In the genomic region with DNA sequence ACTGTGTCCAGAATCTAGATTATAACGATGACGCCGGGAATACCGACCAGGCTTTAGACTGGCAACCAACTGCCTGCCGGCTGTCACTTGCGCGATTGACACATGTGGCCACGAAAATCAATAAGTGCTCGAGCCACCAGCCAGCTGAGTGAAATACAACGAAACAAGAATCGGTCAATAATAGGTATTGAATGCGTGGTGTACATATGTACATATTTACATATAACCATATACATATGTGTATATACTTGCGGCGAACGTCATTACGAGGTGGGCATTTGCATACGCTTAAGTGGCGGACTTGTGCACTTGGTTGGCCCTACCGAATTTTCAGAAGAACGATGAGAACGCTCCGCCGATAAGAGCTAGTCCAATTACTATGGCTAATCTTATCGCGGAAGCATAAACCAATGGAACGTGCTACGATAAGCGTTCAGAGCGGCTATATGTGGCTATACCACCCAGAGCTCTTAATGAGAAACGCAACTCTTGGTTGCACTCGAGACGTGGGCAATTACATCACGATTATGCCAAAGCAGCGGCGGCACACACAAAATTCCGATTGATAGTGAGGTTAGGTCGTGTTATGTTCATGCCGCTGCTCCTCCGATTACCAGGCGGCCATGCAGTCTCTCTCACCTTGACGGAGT, we compare ENCODE assay signal across 1 fruit fly cellular context.
TF ChIP-seq lines count a peak whose summit lies in the region.

No protein-coding gene starts in this region.

TF ChIP-seq in whole organism, embryonic, 481 proteins besides CTCF, POLR2A, EP300 and RAD21 (continued from another document and continues in another):
- TF ChIP-seq CG31365 (tag; optimal IDR thresholded peaks at IDR 0.05; lab: Kevin White, UChicago) (no peak), CG17328 (GFP tag; IDR thresholded peaks at IDR 0.05; lab: Robert Waterston, UW) (no peak), gt (GFP tag; IDR thresholded peaks at IDR 0.05; lab: Robert Waterston, UW) (no peak), abd-A (tag; optimal IDR thresholded peaks at IDR 0.05; lab: Kevin White, UChicago) (no peak), CG7271 (tag; optimal IDR thresholded peaks at IDR 0.05; lab: Kevin White, UChicago) (no peak), CG34376 (GFP tag; optimal IDR thresholded peaks at IDR 0.05; lab: Kevin White, UChicago) (peak; percentile 36), z (GFP tag; IDR thresholded peaks at IDR 0.05; lab: Robert Waterston, UW) (no peak), CG1792 (GFP tag; optimal IDR thresholded peaks at IDR 0.05; lab: Kevin White, UChicago) (no peak), CG5245 (GFP tag; optimal IDR thresholded peaks at IDR 0.05; lab: Kevin White, UChicago) (no peak), crol (GFP tag; IDR thresholded peaks at IDR 0.05; lab: Robert Waterston, UW) (no peak), Tbp (GFP tag; optimal IDR thresholded peaks at IDR 0.05; lab: Kevin White, UChicago) (no peak), CG18011 (GFP tag; optimal IDR thresholded peaks at IDR 0.05; lab: Kevin White, UChicago) (no peak), CG2889 (GFP tag; IDR thresholded peaks at IDR 0.05; lab: Robert Waterston, UW) (no peak), CG17568 (GFP tag; optimal IDR thresholded peaks at IDR 0.05; lab: Kevin White, UChicago) (no peak), inv (GFP tag; IDR thresholded peaks at IDR 0.05; lab: Robert Waterston, UW; ENCODE audit: partially characterized antibody) (no peak), CG17829 (tag; optimal IDR thresholded peaks at IDR 0.05; lab: Kevin White, UChicago) (no peak), Atf6 (GFP tag; IDR thresholded peaks at IDR 0.05; lab: Robert Waterston, UW) (no peak), sqz (GFP tag; optimal IDR thresholded peaks at IDR 0.05; lab: Kevin White, UChicago) (no peak), H15 (GFP tag; IDR thresholded peaks at IDR 0.05; lab: Robert Waterston, UW) (no peak), CG15514 (GFP tag; optimal IDR thresholded peaks at IDR 0.05; lab: Kevin White, UChicago) (no peak), Bgb (GFP tag; IDR thresholded peaks at IDR 0.05; lab: Robert Waterston, UW; ENCODE audit: partially characterized antibody) (no peak), CG12942 (GFP tag; optimal IDR thresholded peaks at IDR 0.05; lab: Kevin White, UChicago) (no peak), lbe (GFP tag; optimal IDR thresholded peaks at IDR 0.05; lab: Kevin White, UChicago) (no peak), ewg (GFP tag; optimal IDR thresholded peaks at IDR 0.05; lab: Kevin White, UChicago) (no peak), her (GFP tag; optimal IDR thresholded peaks at IDR 0.05; lab: Kevin White, UChicago) (no peak), PHDP (tag; optimal IDR thresholded peaks at IDR 0.05; lab: Kevin White, UChicago) (peak; percentile 41), tup (GFP tag; optimal IDR thresholded peaks at IDR 0.05; lab: Kevin White, UChicago) (no peak), Med (GFP tag; lab: Kevin White, UChicago) (peak; percentile 36), ham (GFP tag; IDR thresholded peaks at IDR 0.05; lab: Robert Waterston, UW) (no peak), ap (GFP tag; IDR thresholded peaks at IDR 0.05; lab: Robert Waterston, UW) (no peak), CG2875 (GFP tag; optimal IDR thresholded peaks at IDR 0.05; lab: Kevin White, UChicago) (peak; percentile 24), Side (GFP tag; optimal IDR thresholded peaks at IDR 0.05; lab: Kevin White, UChicago) (no peak), CG6765 (GFP tag; optimal IDR thresholded peaks at IDR 0.05; lab: Kevin White, UChicago) (no peak), ken (GFP tag; IDR thresholded peaks at IDR 0.05; lab: Robert Waterston, UW) (no peak), HLHmδ (GFP tag; optimal IDR thresholded peaks at IDR 0.05; lab: Kevin White, UChicago) (peak; percentile 55), emc (GFP tag; optimal IDR thresholded peaks at IDR 0.05; lab: Kevin White, UChicago) (no peak), CG30431 (GFP tag; optimal IDR thresholded peaks at IDR 0.05; lab: Kevin White, UChicago) (no peak), Dip2 (GFP tag; IDR thresholded peaks at IDR 0.05; lab: Robert Waterston, UW) (no peak), ttk (GFP tag; IDR thresholded peaks at IDR 0.05; lab: Robert Waterston, UW) (no peak), zen (tag; optimal IDR thresholded peaks at IDR 0.05; lab: Kevin White, UChicago) (no peak), gcm2 (GFP tag; optimal IDR thresholded peaks at IDR 0.05; lab: Kevin White, UChicago) (no peak), org-1 (GFP tag; optimal IDR thresholded peaks at IDR 0.05; lab: Kevin White, UChicago) (no peak), chif (GFP tag; optimal IDR thresholded peaks at IDR 0.05; lab: Kevin White, UChicago) (no peak), slp2 (GFP tag; optimal IDR thresholded peaks at IDR 0.05; lab: Kevin White, UChicago) (no peak), Hr51 (GFP tag; optimal IDR thresholded peaks at IDR 0.05; lab: Kevin White, UChicago) (no peak), hbn (GFP tag; IDR thresholded peaks at IDR 0.05; lab: Robert Waterston, UW; ENCODE audit: partially characterized antibody) (no peak), zf30C (GFP tag; optimal IDR thresholded peaks at IDR 0.05; lab: Kevin White, UChicago) (no peak), CG11504 (tag; optimal IDR thresholded peaks at IDR 0.05; lab: Kevin White, UChicago) (no peak), unpg (GFP tag; optimal IDR thresholded peaks at IDR 0.05; lab: Kevin White, UChicago) (peak; percentile 8), eve (GFP tag; optimal IDR thresholded peaks at IDR 0.05; lab: Kevin White, UChicago) (no peak), mam (GFP tag; optimal IDR thresholded peaks at IDR 0.05; lab: Kevin White, UChicago) (no peak), Taf1 (GFP tag; IDR thresholded peaks at IDR 0.05; lab: Robert Waterston, UW) (no peak), CrebB (tag; optimal IDR thresholded peaks at IDR 0.05; lab: Kevin White, UChicago) (no peak), CG15479 (GFP tag; optimal IDR thresholded peaks at IDR 0.05; lab: Kevin White, UChicago) (peak; percentile 55), bbx (GFP tag; IDR thresholded peaks at IDR 0.05; lab: Robert Waterston, UW; ENCODE audit: partially characterized antibody) (no peak), CG32772 (GFP tag; IDR thresholded peaks at IDR 0.05; lab: Robert Waterston, UW) (no peak), CG10959 (GFP tag; IDR thresholded peaks at IDR 0.05; lab: Robert Waterston, UW) (no peak), pum (GFP tag; optimal IDR thresholded peaks at IDR 0.05; lab: Kevin White, UChicago) (no peak), chm (GFP tag; IDR thresholded peaks at IDR 0.05; lab: Robert Waterston, UW) (no peak), Gug (GFP tag; IDR thresholded peaks at IDR 0.05; lab: Robert Waterston, UW) (no peak), CG10209 (GFP tag; optimal IDR thresholded peaks at IDR 0.05; lab: Kevin White, UChicago) (peak; percentile 5), CG11398 (GFP tag; optimal IDR thresholded peaks at IDR 0.05; lab: Kevin White, UChicago) (no peak), nau (GFP tag; optimal IDR thresholded peaks at IDR 0.05; lab: Kevin White, UChicago) (no peak), CG4730 (GFP tag; IDR thresholded peaks at IDR 0.05; lab: Robert Waterston, UW) (no peak), Dp (GFP tag; optimal IDR thresholded peaks at IDR 0.05; lab: Kevin White, UChicago) (no peak), Hmx (GFP tag; optimal IDR thresholded peaks at IDR 0.05; lab: Kevin White, UChicago) (no peak), scrt (GFP tag; optimal IDR thresholded peaks at IDR 0.05; lab: Kevin White, UChicago) (no peak), gce (GFP tag; IDR thresholded peaks at IDR 0.05; lab: Robert Waterston, UW) (no peak), Meics (GFP tag; optimal IDR thresholded peaks at IDR 0.05; lab: Kevin White, UChicago) (no peak), pzg (GFP tag; optimal IDR thresholded peaks at IDR 0.05; lab: Kevin White, UChicago) (no peak), TFAM (GFP tag; optimal IDR thresholded peaks at IDR 0.05; lab: Kevin White, UChicago) (no peak), CG30403 (GFP tag; optimal IDR thresholded peaks at IDR 0.05; lab: Kevin White, UChicago) (no peak), Camta (GFP tag; optimal IDR thresholded peaks at IDR 0.05; lab: Kevin White, UChicago) (no peak), Ets65A (GFP tag; lab: Kevin White, UChicago) (no peak), CG4360 (GFP tag; IDR thresholded peaks at IDR 0.05; lab: Robert Waterston, UW) (peak; percentile 31; the same call in 1 of the 2 replicates), ATbp (GFP tag; optimal IDR thresholded peaks at IDR 0.05; lab: Kevin White, UChicago) (peak; percentile 71), Ravus (GFP tag; IDR thresholded peaks at IDR 0.05; lab: Robert Waterston, UW) (no peak), CG14014 (GFP tag; IDR thresholded peaks at IDR 0.05; lab: Robert Waterston, UW) (no peak; the same call in 1 of the 2 replicates), HHEX (GFP tag; optimal IDR thresholded peaks at IDR 0.05; lab: Kevin White, UChicago) (peak; percentile 38), ci (GFP tag; IDR thresholded peaks at IDR 0.05; lab: Robert Waterston, UW) (0 out of 3 replicates have a peak, but pooled peaks have one; percentile 49), CG9797 (GFP tag; optimal IDR thresholded peaks at IDR 0.05; lab: Kevin White, UChicago) (no peak), ac (GFP tag; optimal IDR thresholded peaks at IDR 0.05; lab: Kevin White, UChicago) (no peak), ro (GFP tag; IDR thresholded peaks at IDR 0.05; lab: Robert Waterston, UW) (no peak), YL-1 (GFP tag; optimal IDR thresholded peaks at IDR 0.05; lab: Kevin White, UChicago) (peak; percentile 24), CG9215 (GFP tag; IDR thresholded peaks at IDR 0.05; lab: Robert Waterston, UW) (no peak), Doc3 (GFP tag; IDR thresholded peaks at IDR 0.05; lab: Robert Waterston, UW; ENCODE audit: partially characterized antibody) (no peak), CG31441 (GFP tag; IDR thresholded peaks at IDR 0.05; lab: Robert Waterston, UW) (0 out of 2 replicates have a peak, but pooled peaks have one; percentile 12), CG3407 (GFP tag; optimal IDR thresholded peaks at IDR 0.05; lab: Kevin White, UChicago) (no peak), wor (GFP tag; IDR thresholded peaks at IDR 0.05; lab: Robert Waterston, UW) (no peak), CG13424 (tag; optimal IDR thresholded peaks at IDR 0.05; lab: Kevin White, UChicago) (peak; percentile 2), CG10267 (tag; optimal IDR thresholded peaks at IDR 0.05; lab: Kevin White, UChicago) (no peak), esg (GFP tag; conservative IDR thresholded peaks at IDR 0.05; lab: Robert Waterston, UW) (no peak), CG42726 (GFP tag; IDR thresholded peaks at IDR 0.05; lab: Robert Waterston, UW; ENCODE audit: partially characterized antibody) (no peak), Doc2 (GFP tag; IDR thresholded peaks at IDR 0.05; lab: Robert Waterston, UW) (no peak), Mes4 (GFP tag; optimal IDR thresholded peaks at IDR 0.05; lab: Kevin White, UChicago) (no peak), Sry-β (GFP tag; optimal IDR thresholded peaks at IDR 0.05; lab: Kevin White, UChicago) (no peak), hkb (optimal IDR thresholded peaks at IDR 0.05; lab: Kevin White, UChicago) (no peak), hkb (GFP tag; IDR thresholded peaks at IDR 0.05; lab: Robert Waterston, UW) (no peak), CG15696 (tag; optimal IDR thresholded peaks at IDR 0.05; lab: Kevin White, UChicago) (peak; percentile 51), CG2129 (GFP tag; IDR thresholded peaks at IDR 0.05; lab: Robert Waterston, UW; ENCODE audit: partially characterized antibody) (no peak), Abd-B (GFP tag; optimal IDR thresholded peaks at IDR 0.05; lab: Kevin White, UChicago) (no peak), repo (GFP tag; optimal IDR thresholded peaks at IDR 0.05; lab: Kevin White, UChicago) (no peak), eyg (GFP tag; optimal IDR thresholded peaks at IDR 0.05; lab: Kevin White, UChicago) (no peak), CG13624 (GFP tag; optimal IDR thresholded peaks at IDR 0.05; lab: Kevin White, UChicago) (no peak), bowl (GFP tag; IDR thresholded peaks at IDR 0.05; lab: Robert Waterston, UW) (no peak), pros (GFP tag; optimal IDR thresholded peaks at IDR 0.05; lab: Kevin White, UChicago) (peak; percentile 13), CG1602 (GFP tag; optimal IDR thresholded peaks at IDR 0.05; lab: Kevin White, UChicago) (no peak), sisA (GFP tag; IDR thresholded peaks at IDR 0.05; lab: Robert Waterston, UW) (no peak), D (optimal IDR thresholded peaks at IDR 0.05; lab: Kevin White, UChicago) (no peak), D (GFP tag; optimal IDR thresholded peaks at IDR 0.05; lab: Kevin White, UChicago) (no peak), CG7745 (tag; optimal IDR thresholded peaks at IDR 0.05; lab: Kevin White, UChicago) (no peak), CG9437 (GFP tag; optimal IDR thresholded peaks at IDR 0.05; lab: Kevin White, UChicago) (no peak), Oli (tag; optimal IDR thresholded peaks at IDR 0.05; lab: Kevin White, UChicago) (no peak), phol (tag; optimal IDR thresholded peaks at IDR 0.05; lab: Kevin White, UChicago) (no peak), E2f1 (GFP tag; IDR thresholded peaks at IDR 0.05; lab: Robert Waterston, UW) (no peak), kay (GFP tag; optimal IDR thresholded peaks at IDR 0.05; lab: Kevin White, UChicago) (no peak), Hey (tag; optimal IDR thresholded peaks at IDR 0.05; lab: Kevin White, UChicago) (peak; percentile 73), CG17359 (tag; optimal IDR thresholded peaks at IDR 0.05; lab: Kevin White, UChicago) (no peak), bab2 (GFP tag; optimal IDR thresholded peaks at IDR 0.05; lab: Kevin White, UChicago) (no peak), sna (GFP tag; IDR thresholded peaks at IDR 0.05; lab: Robert Waterston, UW; ENCODE audit: partially characterized antibody) (no peak), CG3726 (GFP tag; IDR thresholded peaks at IDR 0.05; lab: Robert Waterston, UW) (no peak), Optix (GFP tag; IDR thresholded peaks at IDR 0.05; lab: Robert Waterston, UW) (no peak), psq (GFP tag; optimal IDR thresholded peaks at IDR 0.05; lab: Kevin White, UChicago) (no peak), CG31224 (GFP tag; IDR thresholded peaks at IDR 0.05; lab: Robert Waterston, UW) (no peak), CG3163 (GFP tag; optimal IDR thresholded peaks at IDR 0.05; lab: Kevin White, UChicago) (no peak), CG16815 (GFP tag; optimal IDR thresholded peaks at IDR 0.05; lab: Kevin White, UChicago) (no peak), shn (GFP tag; optimal IDR thresholded peaks at IDR 0.05; lab: Kevin White, UChicago) (no peak), Usf (GFP tag; optimal IDR thresholded peaks at IDR 0.05; lab: Kevin White, UChicago) (no peak), ase (GFP tag; IDR thresholded peaks at IDR 0.05; lab: Robert Waterston, UW) (no peak), CG4617 (GFP tag; optimal IDR thresholded peaks at IDR 0.05; lab: Kevin White, UChicago; ENCODE audit: borderline replicate concordance) (no peak), CG8359 (GFP tag; optimal IDR thresholded peaks at IDR 0.05; lab: Kevin White, UChicago; ENCODE audit: borderline replicate concordance) (no peak)
